Fruit fly (Drosophila melanogaster): ENCODE measurements around the gene CG4022.

The CG4022 gene

dm6 chr3L:9420054-9420818 lies 9.6 kb upstream of the CG4022 start (continued):
- TF ChIP-seq Hr38 (GFP tag; optimal IDR thresholded peaks at IDR 0.05) (no peak), cyc (GFP tag; optimal IDR thresholded peaks at IDR 0.05) (peak; percentile 97), CG34406 (GFP tag; optimal IDR thresholded peaks at IDR 0.05) (peak; percentile 97), CG10669 (GFP tag; optimal IDR thresholded peaks at IDR 0.05) (peak; percentile 97), Hr39 (GFP tag; optimal IDR thresholded peaks at IDR 0.05) (peak; percentile 96), vri (GFP tag; optimal IDR thresholded peaks at IDR 0.05) (peak; percentile 89), Blimp-1 (GFP tag; optimal IDR thresholded peaks at IDR 0.05) (peak; percentile 91), CG8319 (GFP tag; optimal IDR thresholded peaks at IDR 0.05) (peak; percentile 97), salr (GFP tag; optimal IDR thresholded peaks at IDR 0.05) (peak; percentile 91)

- TF ChIP-seq CG6276 (GFP tag; optimal IDR thresholded peaks at IDR 0.05) (peak; percentile 67), CG15336 (GFP tag; IDR thresholded peaks at IDR 0.05) (peak; percentile 85), Ets21C (GFP tag; optimal IDR thresholded peaks at IDR 0.05) (no peak), CG32006 (GFP tag; optimal IDR thresholded peaks at IDR 0.05) (peak; percentile 63), CG4318 (GFP tag; optimal IDR thresholded peaks at IDR 0.05) (peak; percentile 45), Sox14 (GFP tag; optimal IDR thresholded peaks at IDR 0.05) (peak; percentile 47), Sox102F (GFP tag; optimal IDR thresholded peaks at IDR 0.05) (peak; percentile 67), CG6854 (GFP tag; optimal IDR thresholded peaks at IDR 0.05) (no peak), Smox (GFP tag; optimal IDR thresholded peaks at IDR 0.05) (peak; percentile 37), fkh (GFP tag; optimal IDR thresholded peaks at IDR 0.05) (no peak), Blimp-1 (GFP tag; optimal IDR thresholded peaks at IDR 0.05) (no peak), CG10631 (GFP tag; optimal IDR thresholded peaks at IDR 0.05) (no peak), eg (GFP tag; IDR thresholded peaks at IDR 0.05) (peak; percentile 91), CG10669 (GFP tag; optimal IDR thresholded peaks at IDR 0.05) (peak; percentile 64), Hr39 (GFP tag; optimal IDR thresholded peaks at IDR 0.05) (peak; percentile 64), Hr4 (GFP tag; optimal IDR thresholded peaks at IDR 0.05) (peak; percentile 50), Lpt (GFP tag; optimal IDR thresholded peaks at IDR 0.05) (peak; percentile 61), CG8119 (GFP tag; IDR thresholded peaks at IDR 0.05) (peak; percentile 81), Eip78C (GFP tag) (peak; percentile 87), net (GFP tag; optimal IDR thresholded peaks at IDR 0.05) (peak; percentile 44), CG34406 (GFP tag; optimal IDR thresholded peaks at IDR 0.05) (peak; percentile 63), CG6792 (GFP tag; optimal IDR thresholded peaks at IDR 0.05) (no peak), achi (GFP tag; optimal IDR thresholded peaks at IDR 0.05) (peak; percentile 39), CG31627 (GFP tag; optimal IDR thresholded peaks at IDR 0.05) (peak; percentile 70), CG1621 (tag; optimal IDR thresholded peaks at IDR 0.05) (no peak), Sox15 (GFP tag; optimal IDR thresholded peaks at IDR 0.05) (peak; percentile 43), fd59A (GFP tag; optimal IDR thresholded peaks at IDR 0.05) (peak; percentile 22), esn (GFP tag; optimal IDR thresholded peaks at IDR 0.05) (peak; percentile 3), CG11902 (GFP tag; optimal IDR thresholded peaks at IDR 0.05) (peak; percentile 58), CG8319 (GFP tag; optimal IDR thresholded peaks at IDR 0.05) (peak; percentile 30), Met (GFP tag; optimal IDR thresholded peaks at IDR 0.05) (peak; percentile 72), salr (GFP tag; optimal IDR thresholded peaks at IDR 0.05) (no peak), Gug (GFP tag; IDR thresholded peaks at IDR 0.05) (peak; percentile 74), pdm3 (GFP tag; optimal IDR thresholded peaks at IDR 0.05) (peak; percentile 63), OdsH (GFP tag; optimal IDR thresholded peaks at IDR 0.05) (peak; percentile 69), CG11762 (GFP tag; optimal IDR thresholded peaks at IDR 0.05; ENCODE audit: insufficient read depth) (peak; percentile 19), topi (GFP tag; optimal IDR thresholded peaks at IDR 0.05) (peak; percentile 72), CG7368 (GFP tag; optimal IDR thresholded peaks at IDR 0.05) (peak; percentile 59), Ets96B (tag; optimal IDR thresholded peaks at IDR 0.05) (peak; percentile 43), Hr38 (GFP tag; optimal IDR thresholded peaks at IDR 0.05) (no peak), CG3032 (tag; optimal IDR thresholded peaks at IDR 0.05) (peak; percentile 15), CG6808 (GFP tag; optimal IDR thresholded peaks at IDR 0.05) (no peak), CG8632 (GFP tag; optimal IDR thresholded peaks at IDR 0.05) (peak; percentile 35), CG6163 (GFP tag; IDR thresholded peaks at IDR 0.05) (peak; percentile 85), CG3919 (GFP tag; optimal IDR thresholded peaks at IDR 0.05) (peak; percentile 78), CG11294 (GFP tag; IDR thresholded peaks at IDR 0.05) (peak; percentile 65)
These were observed 8.7 kb upstream of the CG4022 start for dm6 chr3L:9419328-9419727.
